Fruit fly (Drosophila melanogaster) whole organism, pupa: ENCODE results near the gene lok.
A peak's percentile ranks its signal among the peaks of the same experiment; 100 is the strongest.

Source experiments
- CG10348 ChIP-seq: fragments of 200-800 bp; sonication (Bioruptor generic); IDR thresholded peaks from 2 replicates; pipeline ENCODE4 v1.3.6; 2022; ENCODE audit warnings: missing biosample characterization, missing genetic modification characterization
- CG12605 ChIP-seq: fragments of 200-800 bp; sonication (Bioruptor generic); IDR thresholded peaks from 2 replicates; pipeline ENCODE4 v1.3.6; 2022; ENCODE audit warnings: missing biosample characterization, missing genetic modification characterization
- CG13204 ChIP-seq: fragments of 200-800 bp; sonication (Bioruptor generic); optimal IDR thresholded peaks from 2 replicates; lab custom pipeline; 2018; ENCODE audit warnings: missing biosample characterization, mild to moderate bottlenecking, missing genetic modification characterization, moderate library complexity
- CG14655 ChIP-seq: fragments of 200-800 bp; sonication (Bioruptor generic); optimal IDR thresholded peaks from 3 replicates; lab custom pipeline; 2017; ENCODE audit warnings: mild to moderate bottlenecking, missing biosample characterization, missing genetic modification reagents, missing genetic modification characterization
- CG15710 ChIP-seq: fragments of 200-800 bp; sonication (Bioruptor generic); optimal IDR thresholded peaks from 2 replicates; lab custom pipeline; 2018; ENCODE audit warnings: missing biosample characterization, mild to moderate bottlenecking, missing genetic modification characterization, moderate library complexity
- CG17806 ChIP-seq: fragments of 200-800 bp; sonication (Bioruptor generic); optimal IDR thresholded peaks from 2 replicates; lab custom pipeline; 2018; ENCODE audit warnings: missing biosample characterization, mild to moderate bottlenecking, missing genetic modification characterization, moderate library complexity
- CG32121 ChIP-seq: fragments of 200-800 bp; sonication (Bioruptor generic); IDR thresholded peaks from 2 replicates; pipeline ENCODE4 v1.3.6; 2022; ENCODE audit warnings: missing biosample characterization, missing genetic modification characterization
- CG34367 ChIP-seq: fragments of 200-800 bp; sonication (Bioruptor generic); optimal IDR thresholded peaks from 2 replicates; lab custom pipeline; 2018; ENCODE audit warnings: missing biosample characterization, mild to moderate bottlenecking, missing genetic modification characterization
- CG4496 ChIP-seq: fragments of 200-800 bp; sonication (Bioruptor generic); IDR thresholded peaks from 3 replicates; pipeline ENCODE4 v1.3.6; 2022; ENCODE audit warnings: missing biosample characterization, missing genetic modification characterization
- CG8159 ChIP-seq: fragments of 200-800 bp; sonication (Bioruptor generic); optimal IDR thresholded peaks from 3 replicates; lab custom pipeline; 2018; ENCODE audit warnings: missing biosample characterization, mild to moderate bottlenecking, missing genetic modification characterization, moderate library complexity
- CG8301 ChIP-seq: fragments of 200-800 bp; sonication (Bioruptor generic); optimal IDR thresholded peaks from 2 replicates; lab custom pipeline; 2018; ENCODE audit warnings: missing biosample characterization, mild to moderate bottlenecking, missing genetic modification characterization
- CG9948 ChIP-seq: fragments of 200-800 bp; sonication (Bioruptor generic); optimal IDR thresholded peaks from 2 replicates; lab custom pipeline; 2018; ENCODE audit warnings: missing biosample characterization, mild to moderate bottlenecking, missing genetic modification characterization, moderate library complexity
- D1 ChIP-seq: fragments of 200-800 bp; sonication (Bioruptor generic); optimal IDR thresholded peaks from 2 replicates; lab custom pipeline; 2018; ENCODE audit warnings: missing biosample characterization, mild to moderate bottlenecking, missing genetic modification characterization, moderate library complexity
- EcR ChIP-seq: fragments of 200-800 bp; sonication (Bioruptor generic); optimal IDR thresholded peaks from 3 replicates; lab custom pipeline; 2019; ENCODE audit warnings: missing biosample characterization, missing genetic modification characterization, mild to moderate bottlenecking, moderate library complexity, missing genetic modification reagents
- Ets98B ChIP-seq: fragments of 200-800 bp; sonication (Bioruptor generic); IDR thresholded peaks from 2 replicates; pipeline ENCODE4 v1.3.6; 2022; ENCODE audit warnings: missing biosample characterization, missing genetic modification characterization
- Pif1A ChIP-seq: fragments of 200-800 bp; sonication (Bioruptor generic); optimal IDR thresholded peaks from 3 replicates; lab custom pipeline; 2016; ENCODE audit warnings: missing biosample characterization, missing genetic modification characterization
- Pif1B ChIP-seq: fragments of 200-800 bp; sonication (Bioruptor generic); optimal IDR thresholded peaks from 3 replicates; lab custom pipeline; 2016; ENCODE audit warnings: missing biosample characterization, missing genetic modification characterization
- Snoo ChIP-seq: fragments of 200-800 bp; sonication (Bioruptor generic); optimal IDR thresholded peaks from 3 replicates; lab custom pipeline; 2017; ENCODE audit warnings: missing biosample characterization, mild to moderate bottlenecking, missing genetic modification characterization, inconsistent platforms
- fd96Ca ChIP-seq: fragments of 200-800 bp; sonication (Bioruptor generic); IDR thresholded peaks from 3 replicates; pipeline ENCODE4 v1.3.6; 2022; ENCODE audit warnings: missing biosample characterization, missing genetic modification characterization
- gl ChIP-seq: fragments of 200-800 bp; sonication (Bioruptor generic); optimal IDR thresholded peaks from 2 replicates; lab custom pipeline; 2018; ENCODE audit warnings: missing biosample characterization, mild to moderate bottlenecking, missing genetic modification characterization
- rn ChIP-seq: fragments of 200-800 bp; sonication (Bioruptor generic); IDR thresholded peaks from 2 replicates; pipeline ENCODE4 v1.3.6; 2022; ENCODE audit warnings: missing biosample characterization, missing genetic modification characterization

The lok gene

dm6 chr2L:20025711-20026110 lies 35.5 kb upstream of the lok start, which contains the start of gene AANATL3:
AANATL3 (minus strand) TSS chr2L:20025811.
- TF ChIP-seq fd96Ca (GFP tag; lab: Robert Waterston, UW) = no peak
- TF ChIP-seq CG8159 = no peak
- TF ChIP-seq CG9948 (tag; lab: Kevin White, UChicago) = no peak
- TF ChIP-seq Ets98B = no peak
- no peak for TF ChIP-seq CG4496
- TF ChIP-seq CG34367 (tag; lab: Kevin White, UChicago) = no peak
- TF ChIP-seq CG14655 = no peak
- TF ChIP-seq EcR (GFP tag; lab: Kevin White, UChicago) = no peak

- TF ChIP-seq CG4496 (no peak), CG10348 (GFP tag; lab: Robert Waterston, UW) (no peak), CG12605 (no peak), CG32121 (no peak), CG8159 (no peak), CG9948 (tag; lab: Kevin White, UChicago) (no peak), CG13204 (GFP tag; lab: Kevin White, UChicago) (no peak), Snoo (no peak), fd96Ca (GFP tag; lab: Robert Waterston, UW) (no peak), CG8301 (tag; lab: Kevin White, UChicago) (no peak), Pif1B (GFP tag; lab: Kevin White, UChicago) (no peak), CG15710 (tag; lab: Kevin White, UChicago) (no peak), gl (tag; lab: Kevin White, UChicago) (no peak), Pif1A (GFP tag; lab: Kevin White, UChicago) (no peak), CG34367 (tag; lab: Kevin White, UChicago) (no peak)
- TF ChIP-seq, all 21 proteins: peak for 0
Measured at dm6 chr2L:20026351-20026849, 34.8 kb upstream of the lok start.

dm6 chr2L:20027382-20027919 lies 33.8 kb upstream of the lok start, which contains the start of gene sNPF:
sNPF (plus strand) TSS chr2L:20027915.
- TF ChIP-seq Pif1B (GFP tag; lab: Kevin White, UChicago) (peak; percentile 69), CG13204 (GFP tag; lab: Kevin White, UChicago) (no peak), fd96Ca (GFP tag; lab: Robert Waterston, UW) (no peak), CG8301 (tag; lab: Kevin White, UChicago) (no peak), gl (tag; lab: Kevin White, UChicago) (peak; percentile 20), Pif1A (GFP tag; lab: Kevin White, UChicago) (peak; percentile 57), CG17806 (tag; lab: Kevin White, UChicago) (no peak), CG34367 (tag; lab: Kevin White, UChicago) (peak; percentile 77), CG12605 (peak; percentile 50; the same call in 1 of the 2 replicates), rn (GFP tag; lab: Robert Waterston, UW) (peak; percentile 49; the same call in 1 of the 2 replicates), EcR (GFP tag; lab: Kevin White, UChicago) (no peak), Snoo (peak; percentile 36), Ets98B (no peak), CG14655 (peak; percentile 79), CG8159 (peak; percentile 77), CG10348 (GFP tag; lab: Robert Waterston, UW) (no peak), CG4496 (no peak), CG15710 (tag; lab: Kevin White, UChicago) (peak; percentile 83), D1 (tag; lab: Kevin White, UChicago) (peak; percentile 32), CG32121 (no peak), CG9948 (tag; lab: Kevin White, UChicago) (no peak)

- no peak for TF ChIP-seq CG17806 (tag; lab: Kevin White, UChicago)
- TF ChIP-seq CG10348 (GFP tag; lab: Robert Waterston, UW) = no peak
- TF ChIP-seq Ets98B = no peak
- TF ChIP-seq CG12605 = no peak
- TF ChIP-seq CG15710 (tag; lab: Kevin White, UChicago) = no peak
Measured at dm6 chr2L:20051172-20051893, 9.9 kb upstream of the lok start.

- TF ChIP-seq CG4496 (no peak), CG10348 (GFP tag; lab: Robert Waterston, UW) (no peak), CG15710 (tag; lab: Kevin White, UChicago) (no peak), CG32121 (no peak), fd96Ca (GFP tag; lab: Robert Waterston, UW) (no peak), CG14655 (no peak), CG8159 (no peak), EcR (GFP tag; lab: Kevin White, UChicago) (no peak), Ets98B (no peak), CG8301 (tag; lab: Kevin White, UChicago) (no peak), Snoo (no peak), gl (tag; lab: Kevin White, UChicago) (no peak), CG34367 (tag; lab: Kevin White, UChicago) (no peak), Pif1A (GFP tag; lab: Kevin White, UChicago) (no peak), CG12605 (no peak)
- TF ChIP-seq, all 21 proteins: peak for 0
Measured at dm6 chr2L:20057391-20057790, 3.8 kb upstream of the lok start.

dm6 chr2L:20065516-20065915 lies 4.3 kb downstream of the lok start, which contains the start of gene vls:
vls (minus strand) TSS chr2L:20065679.
- TF ChIP-seq CG12605 (no peak), rn (GFP tag; lab: Robert Waterston, UW) (no peak), CG14655 (no peak), CG13204 (GFP tag; lab: Kevin White, UChicago) (no peak), CG4496 (no peak), CG32121 (no peak), D1 (tag; lab: Kevin White, UChicago) (no peak), CG10348 (GFP tag; lab: Robert Waterston, UW) (no peak), CG15710 (tag; lab: Kevin White, UChicago) (no peak), CG8159 (no peak), CG17806 (tag; lab: Kevin White, UChicago) (no peak), Ets98B (no peak), CG9948 (tag; lab: Kevin White, UChicago) (no peak), gl (tag; lab: Kevin White, UChicago) (no peak), CG34367 (tag; lab: Kevin White, UChicago) (no peak), Snoo (no peak), fd96Ca (GFP tag; lab: Robert Waterston, UW) (no peak), Pif1A (GFP tag; lab: Kevin White, UChicago) (no peak), Pif1B (GFP tag; lab: Kevin White, UChicago) (no peak), EcR (GFP tag; lab: Kevin White, UChicago) (no peak)
